Worm (Caenorhabditis elegans) whole organism, L4/young adult: ENCODE measurements around the gene pnn-1.

Experiments used
- W03F9.2 ChIP-seq: fragments of 150-350 bp; optimal IDR thresholded peaks from 2 replicates; lab custom pipeline; 2014; ENCODE audit warnings: missing biosample characterization, missing genetic modification characterization
- dao-5 ChIP-seq: sonication (generic microtip); optimal IDR thresholded peaks from 2 replicates; lab custom pipeline; 2016; ENCODE audit warnings: missing genotype, missing genetic modification characterization, moderate library complexity, missing compliant biosample characterization
- him-1 ChIP-seq: sonication (generic microtip); optimal IDR thresholded peaks from 2 replicates; lab custom pipeline; 2016; ENCODE audit warnings: missing genotype, missing genetic modification reagents, missing genetic modification characterization, missing compliant biosample characterization

The pnn-1 gene

ce11 chrV:12970575-12971160, at the start of gene pnn-1:
pnn-1 (plus strand) TSS chrV:12971110.
- no peak for TF ChIP-seq him-1
- TF ChIP-seq dao-5 (tag; lab: Kevin White, UChicago): no peak
- peak; percentile 29 for TF ChIP-seq W03F9.2 (tag; lab: Kevin White, UChicago)

- TF ChIP-seq him-1 (no peak), dao-5 (tag; lab: Kevin White, UChicago) (no peak), W03F9.2 (tag; lab: Kevin White, UChicago) (no peak)
Measured at ce11 chrV:12921680-12922079, 49.2 kb upstream of the pnn-1 start.

ce11 chrV:12922308-12922707, 48.6 kb upstream of the pnn-1 start, which contains the start of gene dhrs-4:
dhrs-4 (plus strand) TSS chrV:12922608.
- TF ChIP-seq him-1: no peak
- TF ChIP-seq W03F9.2 (tag; lab: Kevin White, UChicago): no peak
- TF ChIP-seq dao-5 (tag; lab: Kevin White, UChicago): no peak

ce11 chrV:12924128-12924527, 46.8 kb upstream of the pnn-1 start, which contains the start of gene pqn-67:
pqn-67 (plus strand) TSS chrV:12924428.
- TF ChIP-seq him-1 (no peak), W03F9.2 (tag; lab: Kevin White, UChicago) (no peak), dao-5 (tag; lab: Kevin White, UChicago) (no peak)

- TF ChIP-seq dao-5 (tag; lab: Kevin White, UChicago) (no peak), W03F9.2 (tag; lab: Kevin White, UChicago) (no peak), him-1 (no peak)
Measured at ce11 chrV:12928929-12929532, 41.9 kb upstream of the pnn-1 start, which contains the start of gene T16G1.2. T16G1.2 (plus strand) TSS chrV:12929482.

- no peak for TF ChIP-seq W03F9.2 (tag; lab: Kevin White, UChicago)
- TF ChIP-seq dao-5 (tag; lab: Kevin White, UChicago): no peak
- TF ChIP-seq him-1: no peak
Measured at ce11 chrV:12933654-12934053, 37.3 kb upstream of the pnn-1 start.

- TF ChIP-seq him-1 (no peak), W03F9.2 (tag; lab: Kevin White, UChicago) (no peak), dao-5 (tag; lab: Kevin White, UChicago) (no peak)
Measured at ce11 chrV:12934976-12935375, 35.9 kb upstream of the pnn-1 start, which contains the start of gene T16G1.7. T16G1.7 (minus strand) TSS chrV:12935112.

- TF ChIP-seq W03F9.2 (tag; lab: Kevin White, UChicago) (no peak), dao-5 (tag; lab: Kevin White, UChicago) (no peak), him-1 (no peak)
Measured at ce11 chrV:12937098-12937497, 33.8 kb upstream of the pnn-1 start, which contains the start of gene T16G1.6. T16G1.6 (minus strand) TSS chrV:12937174.

- TF ChIP-seq him-1: no peak
- no peak for TF ChIP-seq W03F9.2 (tag; lab: Kevin White, UChicago)
- no peak for TF ChIP-seq dao-5 (tag; lab: Kevin White, UChicago)
Measured at ce11 chrV:12939434-12939833, 31.5 kb upstream of the pnn-1 start, which contains the start of gene T16G1.5. T16G1.5 (minus strand) TSS chrV:12939552.

ce11 chrV:12941797-12942474, 29.0 kb upstream of the pnn-1 start, which contains the start of gene T16G1.4:
T16G1.4 (minus strand) TSS chrV:12941847.
- no peak for TF ChIP-seq W03F9.2 (tag; lab: Kevin White, UChicago)
- no peak for TF ChIP-seq dao-5 (tag; lab: Kevin White, UChicago)
- no peak for TF ChIP-seq him-1

- TF ChIP-seq him-1 (no peak), dao-5 (tag; lab: Kevin White, UChicago) (no peak), W03F9.2 (tag; lab: Kevin White, UChicago) (no peak)
Measured at ce11 chrV:12943399-12943798, 27.5 kb upstream of the pnn-1 start.

- no peak for TF ChIP-seq W03F9.2 (tag; lab: Kevin White, UChicago)
- TF ChIP-seq him-1: no peak
- no peak for TF ChIP-seq dao-5 (tag; lab: Kevin White, UChicago)
Measured at ce11 chrV:12944229-12944628, 26.7 kb upstream of the pnn-1 start, which contains the start of gene T16G1.3. T16G1.3 (minus strand) TSS chrV:12944329.

ce11 chrV:12944775-12945174, 26.1 kb upstream of the pnn-1 start, which contains the start of gene grl-2:
grl-2 (plus strand) TSS chrV:12945075.
- TF ChIP-seq W03F9.2 (tag; lab: Kevin White, UChicago) (no peak), dao-5 (tag; lab: Kevin White, UChicago) (no peak), him-1 (no peak)

- TF ChIP-seq W03F9.2 (tag; lab: Kevin White, UChicago) (no peak), dao-5 (tag; lab: Kevin White, UChicago) (no peak), him-1 (no peak)
Measured at ce11 chrV:12949607-12950006, 21.3 kb upstream of the pnn-1 start, which contains the start of gene T16G1.13. T16G1.13 (plus strand) TSS chrV:12949907.
